Fruit fly (Drosophila melanogaster): ENCODE data around the gene Lcp65Ab2.

Lcp65Ab2 gene

DNA sequence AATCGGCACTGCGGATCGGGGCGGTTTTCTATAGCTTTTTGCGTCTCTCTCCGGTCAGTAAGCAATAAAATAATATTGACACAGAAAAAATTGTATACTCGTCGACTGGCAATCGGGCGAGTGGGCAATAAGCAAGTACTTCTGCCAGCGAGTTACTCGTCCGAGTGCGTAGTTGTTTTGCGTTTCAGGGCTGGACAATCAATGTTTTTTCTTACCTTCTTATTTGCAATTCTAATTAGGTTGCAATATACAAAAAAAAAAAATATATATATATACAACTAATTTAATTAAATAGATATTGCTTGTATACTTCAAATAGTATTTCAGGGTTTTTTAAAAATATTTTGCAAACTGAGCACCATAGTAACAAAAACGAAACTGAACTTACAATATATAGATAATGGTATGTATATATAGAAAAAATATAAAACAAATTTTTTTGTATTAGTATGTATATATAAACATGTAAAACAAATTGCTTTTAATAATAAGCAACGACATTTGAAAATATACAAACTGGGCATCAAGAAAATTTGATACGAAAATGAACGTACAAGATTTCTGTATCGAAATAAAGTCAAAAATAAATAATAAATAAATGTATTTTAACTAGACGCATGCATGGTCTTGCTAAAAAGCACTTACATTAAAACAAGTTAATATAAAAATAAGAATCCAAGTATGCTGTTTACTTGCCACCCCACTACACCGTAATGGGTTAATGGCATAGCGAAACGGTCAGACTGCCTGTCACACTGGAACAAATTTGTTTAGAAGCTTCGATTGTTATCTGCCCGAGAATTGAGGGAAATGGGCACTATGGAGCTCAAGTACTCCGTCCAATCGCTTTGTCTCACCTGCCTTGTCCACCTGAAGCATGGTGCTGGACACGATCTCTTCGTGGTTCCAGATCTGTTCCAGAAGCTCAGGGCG lies 42.8 kb downstream of the Lcp65Ab2 start, which contains the start of the genes D19A and CG7386 (continued):
- TF ChIP-seq CG11093 (GFP tag; IDR thresholded peaks at IDR 0.05) (peak; percentile 53; the same call in 2 of the 3 replicates), al (GFP tag; IDR thresholded peaks at IDR 0.05) (peak; percentile 49), hkb (optimal IDR thresholded peaks at IDR 0.05) (no peak), hkb (GFP tag; IDR thresholded peaks at IDR 0.05) (peak; percentile 37; the same call in 1 of the 2 replicates), gsb (GFP tag; IDR thresholded peaks at IDR 0.05) (peak; percentile 15; the same call in 1 of the 2 replicates), abd-A (tag; optimal IDR thresholded peaks at IDR 0.05) (no peak), CG17186 (GFP tag; optimal IDR thresholded peaks at IDR 0.05) (no peak), unpg (GFP tag; optimal IDR thresholded peaks at IDR 0.05) (peak; percentile 67), Aef1 (GFP tag; IDR thresholded peaks at IDR 0.05) (peak; percentile 45), h (optimal IDR thresholded peaks at IDR 0.05) (no peak), CG8478 (optimal IDR thresholded peaks at IDR 0.05) (no peak), CG6791 (GFP tag; IDR thresholded peaks at IDR 0.05; ENCODE audit: partially characterized antibody) (peak; percentile 41; the same call in 1 of the 3 replicates), CG8944 (GFP tag; optimal IDR thresholded peaks at IDR 0.05) (peak; percentile 52), CG7271 (tag; optimal IDR thresholded peaks at IDR 0.05) (no peak), bab2 (GFP tag; optimal IDR thresholded peaks at IDR 0.05) (peak; percentile 43), CG10366 (GFP tag; IDR thresholded peaks at IDR 0.05) (peak; percentile 56), vfl (GFP tag; optimal IDR thresholded peaks at IDR 0.05) (peak; percentile 18), luna (GFP tag; optimal IDR thresholded peaks at IDR 0.05) (no peak), HLH54F (GFP tag; optimal IDR thresholded peaks at IDR 0.05) (peak; percentile 79), fu2 (GFP tag; optimal IDR thresholded peaks at IDR 0.05) (peak; percentile 9), mam (GFP tag; optimal IDR thresholded peaks at IDR 0.05) (peak; percentile 74), stc (GFP tag; IDR thresholded peaks at IDR 0.05) (peak; percentile 54; the same call in 1 of the 2 replicates), Awh (GFP tag; IDR thresholded peaks at IDR 0.05) (no peak), CG30020 (tag; optimal IDR thresholded peaks at IDR 0.05) (peak; percentile 29), maf-S (GFP tag; optimal IDR thresholded peaks at IDR 0.05) (peak; percentile 29), CG31224 (GFP tag; IDR thresholded peaks at IDR 0.05) (0 out of 2 replicates have a peak, but pooled peaks have one; percentile 29), CG13287 (GFP tag; IDR thresholded peaks at IDR 0.05; ENCODE audit: partially characterized antibody) (peak; percentile 18; the same call in 1 of the 2 replicates), CG10979 (tag; optimal IDR thresholded peaks at IDR 0.05) (peak; percentile 33), rib (GFP tag; IDR thresholded peaks at IDR 0.05) (no peak), ato (GFP tag; IDR thresholded peaks at IDR 0.05; ENCODE audit: partially characterized antibody) (no peak), phol (tag; optimal IDR thresholded peaks at IDR 0.05) (peak; percentile 61), CG9215 (GFP tag; IDR thresholded peaks at IDR 0.05) (peak; percentile 22; the same call in 1 of the 2 replicates), CG17328 (GFP tag; IDR thresholded peaks at IDR 0.05) (peak; percentile 54), Dll (GFP tag; IDR thresholded peaks at IDR 0.05; ENCODE audit: partially characterized antibody) (no peak), Chrac-16 (GFP tag; optimal IDR thresholded peaks at IDR 0.05) (peak; percentile 5), tin (GFP tag; optimal IDR thresholded peaks at IDR 0.05) (peak; percentile 43), fd102C (GFP tag; optimal IDR thresholded peaks at IDR 0.05) (no peak), onecut (GFP tag; IDR thresholded peaks at IDR 0.05) (peak; percentile 57), tap (tag; optimal IDR thresholded peaks at IDR 0.05) (peak; percentile 46), CG1529 (GFP tag; optimal IDR thresholded peaks at IDR 0.05) (no peak), hth (optimal IDR thresholded peaks at IDR 0.05) (no peak), vnd (GFP tag; IDR thresholded peaks at IDR 0.05; ENCODE audit: partially characterized antibody) (no peak), CG3847 (GFP tag; IDR thresholded peaks at IDR 0.05) (peak; percentile 51), dpn (GFP tag; optimal IDR thresholded peaks at IDR 0.05) (peak; percentile 33 to 62), sr (GFP tag; IDR thresholded peaks at IDR 0.05) (0 out of 3 replicates have a peak, but pooled peaks have one; percentile 8), tio (GFP tag; optimal IDR thresholded peaks at IDR 0.05) (no peak), CG5245 (GFP tag; optimal IDR thresholded peaks at IDR 0.05) (no peak), TFAM (GFP tag; optimal IDR thresholded peaks at IDR 0.05) (no peak), Lim3 (GFP tag; IDR thresholded peaks at IDR 0.05) (no peak), CG13424 (tag; optimal IDR thresholded peaks at IDR 0.05) (peak; percentile 68)

Data from whole organism, embryonic.